Fruit fly (Drosophila melanogaster) whole organism, embryonic: ENCODE results near the gene dia.

ENCODE experiments used
- CG12071 ChIP-seq: fragments of 200-800 bp; sonication (Bioruptor generic); optimal IDR thresholded peaks from 3 replicates; lab custom pipeline; 2018; ENCODE audit warnings: missing biosample characterization, mild to moderate bottlenecking, missing genetic modification characterization
- CG13775 ChIP-seq: fragments of 200-800 bp; sonication (Bioruptor generic); optimal IDR thresholded peaks from 3 replicates; lab custom pipeline; 2017; ENCODE audit warnings: missing biosample characterization, mild to moderate bottlenecking, missing genetic modification characterization
- CG13894 ChIP-seq: fragments of 200-800 bp; sonication (Bioruptor generic); optimal IDR thresholded peaks from 3 replicates; lab custom pipeline; 2018; ENCODE audit warnings: missing biosample characterization, mild to moderate bottlenecking, missing genetic modification characterization, moderate library complexity
- CG15479 ChIP-seq: fragments of 200-800 bp; sonication (Bioruptor generic); optimal IDR thresholded peaks from 3 replicates; lab custom pipeline; 2019; ENCODE audit warnings: missing biosample characterization, mild to moderate bottlenecking, missing genetic modification characterization, moderate library complexity
- CG16863 ChIP-seq: fragments of 200-800 bp; sonication (Bioruptor generic); optimal IDR thresholded peaks from 3 replicates; lab custom pipeline; 2016; ENCODE audit warnings: missing biosample characterization, missing genetic modification characterization
- CG17186 ChIP-seq: fragments of 200-800 bp; sonication (Bioruptor generic); optimal IDR thresholded peaks from 3 replicates; lab custom pipeline; 2017; ENCODE audit warnings: missing biosample characterization, missing genetic modification reagents, missing genetic modification characterization
- CG18262 ChIP-seq: fragments of 200-800 bp; optimal IDR thresholded peaks from 3 replicates; lab custom pipeline; 2019; ENCODE audit warnings: missing biosample characterization, mild to moderate bottlenecking, missing genetic modification characterization, moderate library complexity
- CG1832 ChIP-seq: fragments of 200-800 bp; sonication (Bioruptor generic); optimal IDR thresholded peaks from 2 replicates; lab custom pipeline; 2017; ENCODE audit warnings: missing biosample characterization, mild to moderate bottlenecking, missing genetic modification characterization, inconsistent platforms
- CG18599 ChIP-seq: fragments of 200-800 bp; sonication (Bioruptor generic); optimal IDR thresholded peaks from 3 replicates; lab custom pipeline; 2017; ENCODE audit warnings: missing biosample characterization, missing genetic modification characterization, mild to moderate bottlenecking, moderate library complexity, missing genetic modification reagents
- CG2129 ChIP-seq: fragments of 200-800 bp; sonication (Bioruptor generic); IDR thresholded peaks from 2 replicates; pipeline ENCODE4 v1.3.6; 2022; ENCODE audit warnings: missing biosample characterization, missing genetic modification characterization; ENCODE audit not compliant: partially characterized antibody
- CG32532 ChIP-seq: fragments of 200-800 bp; sonication (Bioruptor generic); IDR thresholded peaks from 2 replicates; pipeline ENCODE4 v1.3.6; 2022; ENCODE audit warnings: missing biosample characterization, missing genetic modification characterization
- CG32772 ChIP-seq: fragments of 200-800 bp; sonication (Bioruptor generic); IDR thresholded peaks from 2 replicates; pipeline ENCODE4 v1.3.6; 2022; ENCODE audit warnings: missing biosample characterization, missing genetic modification characterization
- CG34376 ChIP-seq: fragments of 200-800 bp; sonication (Bioruptor generic); optimal IDR thresholded peaks from 2 replicates; lab custom pipeline; 2018; ENCODE audit warnings: missing biosample characterization, mild to moderate bottlenecking, missing genetic modification characterization
- CG8089 ChIP-seq: fragments of 200-800 bp; sonication (Bioruptor generic); optimal IDR thresholded peaks from 3 replicates; lab custom pipeline; 2016; ENCODE audit warnings: missing biosample characterization, missing genetic modification characterization
- Dek ChIP-seq: fragments of 200-800 bp; sonication (Bioruptor generic); optimal IDR thresholded peaks from 3 replicates; lab custom pipeline; 2019; ENCODE audit warnings: missing biosample characterization, mild to moderate bottlenecking, missing genetic modification characterization, moderate library complexity
- Doc2 ChIP-seq: fragments of 200-800 bp; sonication (Bioruptor generic); IDR thresholded peaks from 2 replicates; pipeline ENCODE4 v1.3.6; 2022; ENCODE audit warnings: missing biosample characterization, missing genetic modification characterization
- Hr78 ChIP-seq, 2 experiments: fragments of 200-800 bp in 1 of 2; fragments of >200 bp in 1 of 2; sonication (Bioruptor generic) in 1 of 2; optimal IDR thresholded peaks; 2 replicates each; lab custom pipeline; 2017 to 2019; ENCODE audit warnings: missing biosample characterization in 2 of 2, missing genetic modification characterization in 2 of 2, mild to moderate bottlenecking in 1 of 2, moderate library complexity in 1 of 2
- Hsf ChIP-seq: fragments of 200-800 bp; sonication (Bioruptor generic); optimal IDR thresholded peaks from 3 replicates; lab custom pipeline; 2016; ENCODE audit warnings: missing biosample characterization, missing genetic modification characterization
- Kr ChIP-seq: fragments of 200-800 bp; sonication (Bioruptor generic); optimal IDR thresholded peaks from 2 replicates; lab custom pipeline; 2017; ENCODE audit warnings: missing biosample characterization, mild to moderate bottlenecking, missing genetic modification characterization
- Med ChIP-seq: fragments of 200-800 bp; sonication (Bioruptor generic); peaks from one replicate; lab custom pipeline; 2016; ENCODE audit warnings: missing biosample characterization, missing genetic modification characterization, mild to moderate bottlenecking, inconsistent platforms, moderate library complexity
- Nf-YA ChIP-seq: fragments of 200-800 bp; sonication (Bioruptor generic); IDR thresholded peaks from 2 replicates; pipeline ENCODE4 v1.3.6; 2022; ENCODE audit warnings: missing biosample characterization, missing genetic modification characterization
- Stat92E ChIP-seq, 3 experiments: fragments of >200 bp in 2 of 3; fragments of 200-800 bp in 1 of 3; sonication (Bioruptor generic) in 1 of 3; optimal IDR thresholded peaks; 2 replicates each; lab custom pipeline; 2017 to 2019; ENCODE audit warnings: missing biosample characterization in 3 of 3, missing genetic modification characterization in 3 of 3, mild to moderate bottlenecking in 1 of 3, moderate library complexity in 1 of 3
- Usf ChIP-seq: fragments of 200-800 bp; sonication (Bioruptor generic); optimal IDR thresholded peaks from 2 replicates; lab custom pipeline; 2017; ENCODE audit warnings: missing genotype, missing biosample characterization, missing genetic modification characterization
- bigmax ChIP-seq: fragments of 200-800 bp; sonication (Bioruptor generic); optimal IDR thresholded peaks from 2 replicates; lab custom pipeline; 2018; ENCODE audit warnings: missing biosample characterization, mild to moderate bottlenecking, missing genetic modification characterization
- cato ChIP-seq: fragments of 200-800 bp; sonication (Bioruptor generic); optimal IDR thresholded peaks from 2 replicates; lab custom pipeline; 2016; ENCODE audit warnings: missing biosample characterization, missing genetic modification characterization, borderline replicate concordance
- chinmo ChIP-seq: fragments of 200-800 bp; sonication (Bioruptor generic); IDR thresholded peaks from 4 replicates; pipeline ENCODE4 v1.3.6; 2022; ENCODE audit warnings: missing biosample characterization, missing genetic modification characterization; ENCODE audit not compliant: partially characterized antibody
- ci ChIP-seq: fragments of 200-800 bp; sonication (Bioruptor generic); IDR thresholded peaks from 3 replicates; pipeline ENCODE4 v1.3.6; 2022; ENCODE audit warnings: missing biosample characterization, missing genetic modification characterization
- disco-r ChIP-seq: fragments of 200-800 bp; sonication (Bioruptor generic); optimal IDR thresholded peaks from 2 replicates; lab custom pipeline; 2016; ENCODE audit warnings: missing biosample characterization, missing genetic modification characterization
- dmrt99B ChIP-seq: fragments of 200-800 bp; sonication (Bioruptor generic); optimal IDR thresholded peaks from 2 replicates; lab custom pipeline; 2018; ENCODE audit warnings: missing biosample characterization, mild to moderate bottlenecking, missing genetic modification characterization, moderate library complexity
- gce ChIP-seq: fragments of 200-800 bp; sonication (Bioruptor generic); IDR thresholded peaks from 3 replicates; pipeline ENCODE4 v1.3.6; 2022; ENCODE audit warnings: missing biosample characterization, missing genetic modification characterization
- gsb-n ChIP-seq: fragments of 200-800 bp; sonication (Bioruptor generic); optimal IDR thresholded peaks from 3 replicates; lab custom pipeline; 2018; ENCODE audit warnings: missing biosample characterization, mild to moderate bottlenecking, missing genetic modification characterization
- inv ChIP-seq: fragments of 200-800 bp; sonication (Bioruptor generic); IDR thresholded peaks from 2 replicates; pipeline ENCODE4 v1.3.6; 2022; ENCODE audit warnings: missing biosample characterization, missing genetic modification characterization; ENCODE audit not compliant: partially characterized antibody
- kni ChIP-seq: fragments of 200-800 bp; sonication (Bioruptor generic); optimal IDR thresholded peaks from 3 replicates; lab custom pipeline; 2017; ENCODE audit warnings: mild to moderate bottlenecking, missing biosample characterization, missing genetic modification reagents, missing genetic modification characterization
- lov ChIP-seq, 2 experiments: fragments of 200-800 bp in 1 of 2; fragments of >200 bp in 1 of 2; sonication (Bioruptor generic) in 1 of 2; IDR thresholded peaks in 1 of 2; optimal IDR thresholded peaks in 1 of 2; 2 replicates in 1 of 2; 3 replicates in 1 of 2; pipeline versions ENCODE4 v1.3.6 to Lab custom; 2017 to 2022; ENCODE audit warnings: missing biosample characterization in 1 of 2, missing genetic modification characterization in 1 of 2
- nau ChIP-seq: fragments of 200-800 bp; sonication (Bioruptor generic); optimal IDR thresholded peaks from 3 replicates; lab custom pipeline; 2017; ENCODE audit warnings: missing biosample characterization, mild to moderate bottlenecking, missing genetic modification characterization, missing genetic modification reagents
- nerfin-1 ChIP-seq: fragments of 200-800 bp; sonication (Bioruptor generic); optimal IDR thresholded peaks from 3 replicates; lab custom pipeline; 2019; ENCODE audit warnings: missing biosample characterization, mild to moderate bottlenecking, missing genetic modification characterization, moderate library complexity
- nom ChIP-seq: fragments of 200-800 bp; sonication (Bioruptor generic); optimal IDR thresholded peaks from 2 replicates; lab custom pipeline; 2017; ENCODE audit warnings: missing biosample characterization, missing genetic modification characterization, mild to moderate bottlenecking, moderate library complexity, missing genetic modification reagents
- pros ChIP-seq: fragments of 200-800 bp; sonication (Bioruptor generic); optimal IDR thresholded peaks from 3 replicates; lab custom pipeline; 2019; ENCODE audit warnings: missing biosample characterization, mild to moderate bottlenecking, missing genetic modification characterization, moderate library complexity
- rib ChIP-seq: fragments of 200-800 bp; sonication (Bioruptor generic); IDR thresholded peaks from 2 replicates; pipeline ENCODE4 v1.3.6; 2022; ENCODE audit warnings: missing biosample characterization, missing genetic modification characterization
- scrt ChIP-seq: fragments of 200-800 bp; sonication (Bioruptor generic); optimal IDR thresholded peaks from 2 replicates; lab custom pipeline; 2018; ENCODE audit warnings: missing biosample characterization, mild to moderate bottlenecking, missing genetic modification characterization, moderate library complexity
- sd ChIP-seq: fragments of 200-800 bp; sonication (Bioruptor generic); optimal IDR thresholded peaks from 3 replicates; lab custom pipeline; 2018; ENCODE audit warnings: missing biosample characterization, mild to moderate bottlenecking, missing genetic modification characterization, moderate library complexity
- sqz ChIP-seq: fragments of 200-800 bp; sonication (Bioruptor generic); optimal IDR thresholded peaks from 3 replicates; lab custom pipeline; 2018; ENCODE audit warnings: missing biosample characterization, mild to moderate bottlenecking, missing genetic modification characterization
- stwl ChIP-seq: fragments of 200-800 bp; sonication (Bioruptor generic); optimal IDR thresholded peaks from 3 replicates; lab custom pipeline; 2018; ENCODE audit warnings: missing biosample characterization, mild to moderate bottlenecking, missing genetic modification characterization, moderate library complexity
- tll ChIP-seq, 2 experiments: fragments of 200-800 bp in 1 of 2; fragments of >200 bp in 1 of 2; sonication (Bioruptor generic) in 1 of 2; optimal IDR thresholded peaks; 2 replicates each; lab custom pipeline; 2017 to 2019; ENCODE audit warnings: missing biosample characterization in 2 of 2, missing genetic modification characterization in 2 of 2, mild to moderate bottlenecking in 1 of 2, moderate library complexity in 1 of 2

dia gene

DNA sequence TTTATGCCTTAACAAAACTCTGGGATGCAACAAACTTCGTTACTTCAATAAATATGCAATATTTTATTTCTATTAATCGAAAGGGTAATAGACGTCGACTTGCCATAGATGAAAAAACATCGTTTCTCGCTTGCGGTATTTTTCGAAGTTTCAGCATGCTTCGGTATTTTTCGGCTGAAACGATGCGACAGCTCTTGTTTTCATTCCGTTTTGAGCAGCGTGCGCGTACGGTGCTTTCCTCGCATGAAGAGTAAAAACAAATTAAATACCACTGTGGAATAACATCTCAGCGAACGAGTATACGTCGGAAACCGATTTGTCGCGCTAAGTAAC, 39.5 kb downstream of the dia start, which contains the start of gene CG9328 (continued):
- peak; percentile 54; the same call in 1 of the 2 replicates for TF ChIP-seq CG32532
- no peak for TF ChIP-seq Hr78 (GFP tag; optimal IDR thresholded peaks at IDR 0.05; lab: Kevin White, UChicago)
- TF ChIP-seq CG12071 (GFP tag; lab: Kevin White, UChicago), result peak; percentile 60
- TF ChIP-seq gsb-n, result peak; percentile 62
- TF ChIP-seq Doc2, result no peak
- peak; percentile 58 for TF ChIP-seq CG18262 (tag; lab: Kevin White, UChicago)
- no peak for TF ChIP-seq Hsf
- peak; percentile 90; the same call in 2 of the 4 replicates for TF ChIP-seq chinmo
- peak; percentile 45 for TF ChIP-seq dmrt99B (tag; lab: Kevin White, UChicago)
- TF ChIP-seq CG16863 (GFP tag; lab: Kevin White, UChicago), result peak; percentile 11
- no peak for TF ChIP-seq Nf-YA (GFP tag; lab: Robert Waterston, UW)
- no peak for TF ChIP-seq CG17186 (GFP tag; lab: Kevin White, UChicago)
- TF ChIP-seq lov (optimal IDR thresholded peaks at IDR 0.05; lab: Kevin White, UChicago), result no peak
- TF ChIP-seq lov (GFP tag; IDR thresholded peaks at IDR 0.05; lab: Robert Waterston, UW), result 0 out of 3 replicates have a peak, but pooled peaks have one; percentile 18
- TF ChIP-seq ci (GFP tag; lab: Robert Waterston, UW), result peak; percentile 83; the same call in 2 of the 3 replicates

DNA sequence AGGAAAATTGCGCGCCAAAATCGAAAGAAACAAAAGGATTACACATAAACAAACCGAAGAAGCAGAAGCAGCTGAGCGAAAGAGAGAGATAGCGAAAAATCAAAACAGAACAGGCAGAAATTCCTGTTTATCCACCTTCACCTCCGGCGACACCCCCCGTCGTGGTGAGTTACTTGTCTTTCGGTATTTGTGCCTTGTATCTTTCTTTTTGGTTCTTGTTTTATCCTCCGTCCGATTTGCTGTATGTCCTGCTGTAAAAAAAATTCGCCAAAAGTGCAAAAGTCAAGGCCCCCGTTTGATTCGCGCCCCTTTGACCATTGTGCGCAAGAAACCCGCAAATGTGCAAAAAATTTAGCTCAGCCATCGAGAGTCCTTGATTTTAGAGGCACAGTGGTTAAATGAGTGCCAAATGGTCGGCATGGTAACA, 40.4 kb downstream of the dia start:
- TF ChIP-seq cato (GFP tag; lab: Kevin White, UChicago), result no peak
- 0 out of 2 replicates have a peak, but pooled peaks have one; percentile 11 for TF ChIP-seq rib (GFP tag; lab: Robert Waterston, UW)
- peak; percentile 53 for TF ChIP-seq sd (tag; lab: Kevin White, UChicago)
- peak; percentile 12 for TF ChIP-seq stwl (tag; lab: Kevin White, UChicago)
- TF ChIP-seq Dek, result no peak
- TF ChIP-seq inv, result no peak
- TF ChIP-seq Med (GFP tag; lab: Kevin White, UChicago), result peak; percentile 53
- peak; percentile 70 for TF ChIP-seq CG15479 (GFP tag; lab: Kevin White, UChicago)
- TF ChIP-seq nerfin-1 (tag; lab: Kevin White, UChicago), result peak; percentile 92
- no peak for TF ChIP-seq bigmax (GFP tag; lab: Kevin White, UChicago)
- peak; percentile 15 for TF ChIP-seq CG1832 (GFP tag; lab: Kevin White, UChicago)
- peak in 1 of 2 experiments; percentile 57 for TF ChIP-seq tll (GFP tag; optimal IDR thresholded peaks at IDR 0.05; lab: Kevin White, UChicago)
- no peak for TF ChIP-seq Stat92E (GFP tag; optimal IDR thresholded peaks at IDR 0.05; lab: Kevin White, UChicago)
- TF ChIP-seq CG8089 (GFP tag; lab: Kevin White, UChicago), result no peak
- peak; percentile 40 for TF ChIP-seq Kr (GFP tag; lab: Kevin White, UChicago)
- peak; percentile 62 for TF ChIP-seq nom (GFP tag; lab: Kevin White, UChicago)
- no peak for TF ChIP-seq Usf (GFP tag; lab: Kevin White, UChicago)
- TF ChIP-seq disco-r (GFP tag; lab: Kevin White, UChicago), result no peak
- no peak for TF ChIP-seq CG32772 (GFP tag; lab: Robert Waterston, UW)
- TF ChIP-seq CG2129 (GFP tag; lab: Robert Waterston, UW), result no peak
- TF ChIP-seq CG18599 (GFP tag; lab: Kevin White, UChicago), result peak; percentile 30
- TF ChIP-seq gce, result 0 out of 3 replicates have a peak, but pooled peaks have one; percentile 4
- TF ChIP-seq kni (GFP tag; lab: Kevin White, UChicago), result no peak
- TF ChIP-seq scrt, result no peak
- TF ChIP-seq Hr78 (GFP tag; optimal IDR thresholded peaks at IDR 0.05; lab: Kevin White, UChicago), result no peak
- TF ChIP-seq sqz (GFP tag; lab: Kevin White, UChicago), result peak; percentile 26
- no peak for TF ChIP-seq nau (GFP tag; lab: Kevin White, UChicago)
- TF ChIP-seq CG13894, result peak; percentile 92
- TF ChIP-seq CG13775, result no peak
- peak; percentile 2 for TF ChIP-seq CG34376 (GFP tag; lab: Kevin White, UChicago)
- peak; percentile 32 for TF ChIP-seq pros
